Worm (Caenorhabditis elegans) whole organism, mixed stage, embryonic: ENCODE results near the gene srsx-3.

Experiments
- nhr-76 ChIP-seq: sonication (generic microtip); optimal IDR thresholded peaks from 2 replicates; lab custom pipeline; 2017; ENCODE audit warnings: missing biosample characterization, missing genetic modification characterization
- unc-62 ChIP-seq: fragments of 150-350 bp; optimal IDR thresholded peaks from 2 replicates; lab custom pipeline; 2014; ENCODE audit warnings: missing biosample characterization, missing genetic modification reagents, missing genetic modification characterization

- TF ChIP-seq nhr-76 (no peak), unc-62 (no peak)
These were observed 45.8 kb downstream of the srsx-3 start, which contains the start of gene F40A3.1 for ce11 chrV:7891230-7891629.
